Fruit fly (Drosophila melanogaster) Kc167 (cell line): Measurements from ENCODE around the gene zuc.

Experiments
- Myc ChIP-seq: fragments of >200 bp; optimal IDR thresholded peaks from 2 replicates; lab custom pipeline; 2017; ENCODE audit warnings: missing external identifiers
- Sin3A ChIP-seq: fragments of >200 bp; optimal IDR thresholded peaks from 2 replicates; lab custom pipeline; 2018; ENCODE audit warnings: missing external identifiers
- h ChIP-seq: fragments of >200 bp; optimal IDR thresholded peaks from 3 replicates; lab custom pipeline; 2018; ENCODE audit warnings: missing external identifiers
- insv ChIP-seq: fragments of >200 bp; optimal IDR thresholded peaks from 3 replicates; lab custom pipeline; 2018; ENCODE audit warnings: missing external identifiers
- psq ChIP-seq: fragments of >200 bp; optimal IDR thresholded peaks from 2 replicates; lab custom pipeline; 2017; ENCODE audit warnings: missing external identifiers
- ttk ChIP-seq: sonication (Bioruptor generic); optimal IDR thresholded peaks from 2 replicates; lab custom pipeline; 2017; ENCODE audit warnings: missing external identifiers

- no peak for TF ChIP-seq Myc
- TF ChIP-seq h (lab: Kevin White, UChicago): no peak
- no peak for TF ChIP-seq ttk
- TF ChIP-seq insv (lab: Kevin White, UChicago): no peak
- no peak for TF ChIP-seq psq (lab: Kevin White, UChicago)
- no peak for TF ChIP-seq Sin3A (lab: Kevin White, UChicago)
Measured at dm6 chr2L:12003792-12004210, 14.1 kb upstream of the zuc start.
